Worm (Caenorhabditis elegans) whole organism, L1 larva: ENCODE data around the gene ndua-12.

Experiments used
- aly-2 ChIP-seq: fragments of 150-350 bp; optimal IDR thresholded peaks from 2 replicates; lab custom pipeline; 2014; ENCODE audit warnings: missing biosample characterization, missing genetic modification characterization
- ama-1 ChIP-seq: fragments of 150-350 bp; optimal IDR thresholded peaks from 2 replicates; lab custom pipeline; 2014
- efl-1 ChIP-seq, 4 experiments: fragments of 150-350 bp; optimal IDR thresholded peaks in 3 of 4; peaks in 1 of 4; 1 replicate in 1 of 4; 2 replicates in 3 of 4; lab custom pipeline; 2014; ENCODE audit warnings: missing biosample characterization in 2 of 4, missing genetic modification characterization in 2 of 4, missing genetic modification reagents in 2 of 4
- mep-1 ChIP-seq: fragments of 150-350 bp; optimal IDR thresholded peaks from 2 replicates; lab custom pipeline; 2014; ENCODE audit warnings: missing biosample characterization, missing genetic modification characterization
- snpc-4 ChIP-seq: fragments of 150-350 bp; optimal IDR thresholded peaks from 2 replicates; lab custom pipeline; 2014; ENCODE audit warnings: missing biosample characterization, missing genetic modification characterization
- sox-4 ChIP-seq: sonication (generic microtip); optimal IDR thresholded peaks from 2 replicates; lab custom pipeline; 2016; ENCODE audit warnings: missing genetic modification characterization, missing compliant biosample characterization
- sptf-1 ChIP-seq: fragments of 150-350 bp; optimal IDR thresholded peaks from 2 replicates; lab custom pipeline; 2014; ENCODE audit warnings: missing biosample characterization, missing genetic modification characterization
- tbx-2 ChIP-seq: sonication (generic microtip); optimal IDR thresholded peaks from 2 replicates; lab custom pipeline; 2016; ENCODE audit warnings: missing genetic modification characterization, missing compliant biosample characterization
- unc-62 ChIP-seq: fragments of 150-350 bp; optimal IDR thresholded peaks from 2 replicates; lab custom pipeline; 2014; ENCODE audit warnings: missing biosample characterization, missing genetic modification reagents, missing genetic modification characterization

DNA sequence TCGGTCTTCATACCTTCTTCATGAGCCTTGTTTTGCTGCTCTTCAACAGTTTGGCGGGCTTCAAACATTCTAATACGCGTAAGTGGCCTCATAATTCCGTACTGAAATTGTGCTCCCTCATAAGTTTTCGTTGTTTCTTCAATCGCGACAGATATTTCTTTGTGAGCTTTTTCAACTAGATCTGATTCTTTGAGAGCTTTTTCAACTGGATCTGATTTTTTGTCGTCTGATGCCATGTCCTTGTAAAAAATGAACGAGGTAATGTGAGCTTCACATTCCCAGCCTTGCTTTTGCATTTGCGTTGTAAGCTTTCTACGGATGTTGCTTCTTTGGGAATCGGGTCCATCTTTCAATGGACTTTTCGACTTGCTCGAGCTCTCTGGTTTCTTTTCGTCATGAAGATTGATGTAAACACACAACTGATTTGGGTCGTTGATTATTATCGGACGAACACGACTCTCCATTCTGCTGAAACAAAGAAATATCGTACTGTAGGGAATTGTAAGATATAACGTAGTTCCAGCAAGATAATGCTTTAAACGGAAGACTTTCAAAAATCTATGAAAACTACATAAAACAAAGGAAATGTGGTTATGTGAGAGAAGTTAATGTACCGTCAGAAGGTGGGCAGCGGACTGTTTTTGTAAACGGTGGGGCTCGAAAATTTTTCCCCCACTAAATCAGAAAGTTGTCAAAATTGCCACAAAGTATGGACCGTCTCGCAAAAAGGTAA lies 9.3 kb downstream of the ndua-12 start, which contains the start of gene Y94H6A.10:
- no peak for TF ChIP-seq tbx-2 (tag; lab: Kevin White, UChicago)
- no peak for TF ChIP-seq aly-2 (tag; lab: Kevin White, UChicago)
- no peak for TF ChIP-seq mep-1 (tag; lab: Kevin White, UChicago)
- TF ChIP-seq sox-4 (tag; lab: Kevin White, UChicago): no peak
- no peak for TF ChIP-seq unc-62
- no peak for TF ChIP-seq snpc-4 (tag; lab: Kevin White, UChicago)
- no peak for TF ChIP-seq efl-1 (optimal IDR thresholded peaks at IDR 0.05; lab: Kevin White, UChicago)
- no peak for TF ChIP-seq efl-1 (GFP tag; optimal IDR thresholded peaks at IDR 0.05 in 1 of 2; lab: Kevin White, UChicago)
- TF ChIP-seq ama-1 (lab: Kevin White, UChicago): no peak
- TF ChIP-seq sptf-1 (tag; lab: Kevin White, UChicago): no peak
